Worm (Caenorhabditis elegans) whole organism, L1 larva: ENCODE results near the gene sra-29.

Source experiments
- ceh-90 ChIP-seq: sonication (generic microtip); optimal IDR thresholded peaks from 2 replicates; lab custom pipeline; 2016; ENCODE audit warnings: missing genetic modification characterization, missing compliant biosample characterization
- lin-13 ChIP-seq: fragments of 150-350 bp; optimal IDR thresholded peaks from 2 replicates; lab custom pipeline; 2014; ENCODE audit warnings: missing biosample characterization, missing genetic modification reagents, missing genetic modification characterization
- lsy-2 ChIP-seq, 2 experiments: fragments of 150-350 bp; optimal IDR thresholded peaks; 2 replicates each; lab custom pipeline; 2014; ENCODE audit warnings: missing biosample characterization in 2 of 2, missing genetic modification characterization in 2 of 2
- mab-9 ChIP-seq: fragments of 200-800 bp; sonication (Bioruptor generic); IDR thresholded peaks from 2 replicates; pipeline ENCODE4 v1.3.6; 2022; ENCODE audit warnings: missing genetic modification reagents, missing genetic modification characterization, missing compliant biosample characterization
- nhr-11 ChIP-seq: fragments of 150-350 bp; optimal IDR thresholded peaks from 2 replicates; lab custom pipeline; 2014; ENCODE audit warnings: missing biosample characterization, missing genetic modification characterization
- nhr-12 ChIP-seq: sonication (generic microtip); optimal IDR thresholded peaks from 2 replicates; lab custom pipeline; 2017; ENCODE audit warnings: missing biosample characterization, missing genetic modification characterization
- nhr-19 ChIP-seq: fragments of 200-800 bp; sonication (Bioruptor generic); conservative IDR thresholded peaks from 2 replicates; pipeline ENCODE4 v1.3.6; 2022; ENCODE audit warnings: missing genetic modification characterization, missing compliant biosample characterization
- nhr-237 ChIP-seq: fragments of 150-350 bp; optimal IDR thresholded peaks from 2 replicates; lab custom pipeline; 2014; ENCODE audit warnings: missing biosample characterization, missing genetic modification characterization
- nhr-28 ChIP-seq: fragments of 150-350 bp; optimal IDR thresholded peaks from 2 replicates; lab custom pipeline; 2014; ENCODE audit warnings: missing biosample characterization, missing genetic modification characterization
- nhr-84 ChIP-seq: sonication (generic microtip); optimal IDR thresholded peaks from 2 replicates; lab custom pipeline; 2017; ENCODE audit warnings: missing biosample characterization, missing genetic modification characterization
- tlp-1 ChIP-seq: fragments of 150-350 bp; optimal IDR thresholded peaks from 2 replicates; lab custom pipeline; 2014; ENCODE audit warnings: missing biosample characterization, missing genetic modification characterization
- unc-62 ChIP-seq: fragments of 150-350 bp; optimal IDR thresholded peaks from 2 replicates; lab custom pipeline; 2014; ENCODE audit warnings: missing biosample characterization, missing genetic modification reagents, missing genetic modification characterization
- vab-15 ChIP-seq: sonication (generic microtip); optimal IDR thresholded peaks from 2 replicates; lab custom pipeline; 2017; ENCODE audit warnings: missing genotype, mild to moderate bottlenecking, missing genetic modification characterization, missing compliant biosample characterization
- xbp-1 ChIP-seq: sonication (generic microtip); optimal IDR thresholded peaks from 2 replicates; lab custom pipeline; 2016; ENCODE audit warnings: missing genetic modification characterization, missing compliant biosample characterization

DNA sequence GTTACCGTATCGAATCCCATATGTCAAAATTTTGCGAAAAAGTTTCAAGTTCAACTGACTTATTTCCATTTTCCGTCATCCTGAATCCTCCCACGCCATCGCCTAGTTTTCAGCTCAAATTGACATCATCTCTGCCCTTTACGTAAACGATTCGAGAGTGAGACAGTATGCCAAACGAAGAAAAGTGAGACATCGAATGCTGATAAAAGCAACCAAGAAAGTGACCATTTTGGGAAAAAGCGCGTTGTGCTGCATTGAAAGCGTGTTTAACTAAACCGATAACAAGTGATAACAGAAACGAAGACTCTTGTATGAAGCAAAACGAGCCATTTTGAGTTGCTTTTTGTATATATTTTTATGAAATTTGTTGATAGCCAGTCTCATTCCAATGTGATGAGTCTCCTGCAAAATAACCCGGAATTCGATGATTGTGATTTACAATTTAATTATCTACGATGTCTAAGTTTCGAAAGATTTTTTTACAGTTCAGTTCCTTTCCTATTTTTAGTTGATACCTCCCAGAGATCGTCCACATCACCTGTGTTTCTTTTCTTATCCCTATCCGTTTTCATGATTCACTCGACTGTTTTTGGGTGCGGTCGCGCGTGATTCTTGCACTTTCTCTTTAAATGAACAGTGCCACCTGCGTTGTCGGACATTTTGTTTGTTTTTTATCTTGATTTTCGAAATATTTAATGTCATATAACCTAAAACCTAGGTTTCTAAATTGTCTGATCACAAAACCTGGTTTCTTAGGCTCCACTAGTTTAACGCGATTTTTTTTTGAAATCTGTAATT lies 39.9 kb upstream of the sra-29 start:
- TF ChIP-seq unc-62 (GFP tag; lab: Kevin White, UChicago): no peak
- TF ChIP-seq nhr-84: no peak
- TF ChIP-seq mab-9: no peak
- TF ChIP-seq nhr-28: no peak
- TF ChIP-seq ceh-90: no peak
- TF ChIP-seq nhr-19: no peak
- no peak for TF ChIP-seq nhr-12 (tag; lab: Kevin White, UChicago)
- TF ChIP-seq lsy-2 (tag; optimal IDR thresholded peaks at IDR 0.05; lab: Kevin White, UChicago): no peak
- no peak for TF ChIP-seq nhr-237 (tag; lab: Kevin White, UChicago)
- TF ChIP-seq tlp-1 (tag; lab: Kevin White, UChicago): no peak
- TF ChIP-seq xbp-1 (tag; lab: Kevin White, UChicago): no peak
- no peak for TF ChIP-seq lin-13 (GFP tag; lab: Kevin White, UChicago)
- TF ChIP-seq vab-15 (tag; lab: Kevin White, UChicago): no peak
- no peak for TF ChIP-seq nhr-11 (tag; lab: Kevin White, UChicago)
